Worm (Caenorhabditis elegans): ENCODE data around the gene msp-64.
A peak's percentile ranks its signal among the peaks of the same experiment; 100 is the strongest.

msp-64 gene

DNA sequence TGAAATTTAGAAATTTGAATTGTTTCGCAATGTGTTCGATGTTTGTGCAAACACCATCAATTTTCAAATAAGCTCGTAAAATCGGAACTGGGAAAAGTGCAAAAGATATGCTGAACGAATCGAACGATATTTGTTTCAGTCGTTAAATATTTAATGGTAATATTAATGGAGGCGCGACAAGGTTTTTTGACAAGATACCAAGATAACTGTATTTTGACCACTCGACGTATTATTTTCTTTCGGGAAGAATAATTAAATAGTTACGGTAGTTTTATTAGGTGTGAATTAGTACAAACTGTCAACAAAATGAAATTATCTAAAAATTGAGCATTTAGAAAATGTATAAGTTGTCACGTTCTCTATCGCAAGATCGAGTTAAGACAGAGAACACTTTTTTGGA lies 5.8 kb downstream of the msp-64 start:
- TF ChIP-seq zip-8 (tag; optimal IDR thresholded peaks at IDR 0.05), result peak; percentile 63
- no peak for TF ChIP-seq blmp-1 (tag; optimal IDR thresholded peaks at IDR 0.05)
- TF ChIP-seq nhr-28 (tag; optimal IDR thresholded peaks at IDR 0.05), result no peak

DNA sequence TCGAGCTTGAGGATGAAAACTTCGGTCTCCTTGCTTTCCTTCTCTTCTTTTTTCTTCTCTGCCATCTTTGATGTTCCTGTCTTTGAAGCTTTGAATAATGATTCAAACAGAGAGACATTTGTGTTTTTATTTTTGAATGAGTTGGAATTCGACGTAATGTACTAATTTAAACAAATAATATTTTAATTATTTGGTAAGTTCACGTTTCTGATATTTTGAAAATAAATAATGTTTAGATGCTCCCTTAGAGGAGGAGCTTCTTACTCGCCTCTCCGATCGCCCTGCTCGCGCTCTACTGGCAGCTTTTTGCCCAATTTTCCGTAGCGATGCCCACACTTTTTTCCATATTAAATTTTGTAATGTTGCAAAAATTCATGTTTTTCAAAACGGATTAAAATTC lies 9.1 kb downstream of the msp-64 start, which contains the start of the genes K05F1.9 and K05F1.1:
TSS of gene K05F1.9 (minus strand) at position 101 of the 400 bp plus-strand sequence.
TSS of gene K05F1.1 (plus strand) at position 308 of the 400 bp plus-strand sequence.
- TF ChIP-seq nhr-2 (tag; optimal IDR thresholded peaks at IDR 0.05), result no peak
- TF ChIP-seq ces-1 (GFP tag; optimal IDR thresholded peaks at IDR 0.05), result no peak
- no peak for TF ChIP-seq blmp-1 (tag; optimal IDR thresholded peaks at IDR 0.05)
- no peak for TF ChIP-seq lin-32 (GFP tag; optimal IDR thresholded peaks at IDR 0.05)
- TF ChIP-seq snpc-4 (tag; optimal IDR thresholded peaks at IDR 0.05), result no peak
- no peak for TF ChIP-seq unc-39 (tag; optimal IDR thresholded peaks at IDR 0.05)
- TF ChIP-seq sem-2 (GFP tag; optimal IDR thresholded peaks at IDR 0.05), result no peak
- TF ChIP-seq ceh-83 (GFP tag; optimal IDR thresholded peaks at IDR 0.05), result no peak
- no peak for TF ChIP-seq ztf-11 (tag; optimal IDR thresholded peaks at IDR 0.05)
- TF ChIP-seq ham-2 (GFP tag; optimal IDR thresholded peaks at IDR 0.05), result no peak
- TF ChIP-seq nhr-76 (tag; optimal IDR thresholded peaks at IDR 0.05), result no peak

ce11 chrII:5799553-5799952 lies 10.6 kb downstream of the msp-64 start, which contains the start of gene K05F1.8:
TSS of gene K05F1.8 (minus strand) at chrII:5799653.
- TF ChIP-seq lin-32 (GFP tag; optimal IDR thresholded peaks at IDR 0.05) (no peak), mab-5 (tag; optimal IDR thresholded peaks at IDR 0.05) (no peak), nhr-2 (tag; optimal IDR thresholded peaks at IDR 0.05) (no peak), drap-1 (GFP tag; optimal IDR thresholded peaks at IDR 0.05) (no peak), blmp-1 (tag; optimal IDR thresholded peaks at IDR 0.05) (no peak), nhr-76 (tag; optimal IDR thresholded peaks at IDR 0.05) (no peak), unc-120 (tag; optimal IDR thresholded peaks at IDR 0.05; ENCODE audit: poor library complexity, severe bottlenecking) (no peak), nhr-237 (tag; optimal IDR thresholded peaks at IDR 0.05) (no peak), ham-2 (GFP tag; optimal IDR thresholded peaks at IDR 0.05) (no peak), unc-62 (GFP tag; optimal IDR thresholded peaks at IDR 0.05) (no peak), ceh-39 (tag; optimal IDR thresholded peaks at IDR 0.05) (no peak), mep-1 (tag; optimal IDR thresholded peaks at IDR 0.05) (no peak), unc-39 (tag; optimal IDR thresholded peaks at IDR 0.05) (no peak), lsy-2 (tag; optimal IDR thresholded peaks at IDR 0.05) (no peak), hlh-1 (tag; optimal IDR thresholded peaks at IDR 0.05) (no peak), snpc-4 (tag; optimal IDR thresholded peaks at IDR 0.05) (no peak), nhr-12 (tag; optimal IDR thresholded peaks at IDR 0.05) (no peak), elt-3 (tag; optimal IDR thresholded peaks at IDR 0.05) (no peak)

DNA sequence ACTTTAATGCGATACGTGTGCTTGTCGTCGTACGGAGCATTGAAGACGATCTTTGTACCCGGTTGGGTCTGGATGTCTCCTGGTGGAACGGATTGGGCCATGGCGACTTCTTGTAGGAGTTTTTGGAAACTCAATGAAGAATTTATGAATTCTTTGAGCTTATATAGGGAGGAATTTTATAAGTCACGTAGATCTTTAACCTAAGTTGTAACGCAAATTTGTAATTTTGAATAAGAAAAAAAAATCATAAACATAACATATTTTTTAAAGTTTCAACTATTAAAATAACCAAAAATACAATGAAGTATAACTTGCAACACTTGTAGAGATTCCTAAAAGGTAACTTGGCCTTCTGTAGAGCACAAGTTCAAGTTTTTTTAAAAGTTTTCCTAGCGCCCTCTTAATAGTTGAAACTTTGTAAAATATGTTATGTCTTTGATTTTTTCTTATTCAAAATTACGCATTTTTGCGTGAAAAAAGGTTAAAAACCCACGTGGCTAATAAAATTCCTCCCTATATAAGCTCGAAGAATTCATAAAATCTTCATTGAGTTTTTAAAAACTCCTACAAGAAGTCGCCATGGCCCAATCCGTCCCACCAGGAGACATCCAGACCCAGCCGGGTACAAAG lies 12.7 kb downstream of the msp-64 start, which contains the start of the genes msp-63 and msp-142:
TSS of gene msp-63 (minus strand) at position 101 of the 630 bp plus-strand sequence.
TSS of gene msp-142 (plus strand) at position 580 of the 630 bp plus-strand sequence.
- TF ChIP-seq pha-4 (tag; optimal IDR thresholded peaks at IDR 0.05), result no peak
- no peak for TF ChIP-seq ham-2 (GFP tag; optimal IDR thresholded peaks at IDR 0.05)
- no peak for TF ChIP-seq unc-62 (GFP tag; optimal IDR thresholded peaks at IDR 0.05)
- TF ChIP-seq mep-1 (tag; optimal IDR thresholded peaks at IDR 0.05), result no peak
- TF ChIP-seq elt-1 (tag; optimal IDR thresholded peaks at IDR 0.05; ENCODE audit: borderline replicate concordance, insufficient read depth), result no peak
- TF ChIP-seq unc-39 (tag; optimal IDR thresholded peaks at IDR 0.05), result no peak
- no peak for TF ChIP-seq blmp-1 (tag; optimal IDR thresholded peaks at IDR 0.05)
- TF ChIP-seq elt-3 (tag; optimal IDR thresholded peaks at IDR 0.05), result no peak
- no peak for TF ChIP-seq ceh-39 (tag; optimal IDR thresholded peaks at IDR 0.05)
- TF ChIP-seq ztf-11 (tag; optimal IDR thresholded peaks at IDR 0.05), result no peak
- no peak for TF ChIP-seq nhr-2 (tag; optimal IDR thresholded peaks at IDR 0.05)
- no peak for TF ChIP-seq lsy-2 (tag; optimal IDR thresholded peaks at IDR 0.05)

- TF ChIP-seq ceh-39 (tag; optimal IDR thresholded peaks at IDR 0.05), result no peak
- no peak for TF ChIP-seq blmp-1 (tag; optimal IDR thresholded peaks at IDR 0.05)
- TF ChIP-seq lsy-2 (tag; optimal IDR thresholded peaks at IDR 0.05), result no peak
- TF ChIP-seq ces-1 (GFP tag; optimal IDR thresholded peaks at IDR 0.05), result no peak
- TF ChIP-seq bed-3 (GFP tag; optimal IDR thresholded peaks at IDR 0.05), result no peak
- TF ChIP-seq ceh-43 (GFP tag; optimal IDR thresholded peaks at IDR 0.05), result no peak
- TF ChIP-seq cnd-1 (tag; optimal IDR thresholded peaks at IDR 0.05), result no peak
Measured at ce11 chrII:5794195-5794594, 15.9 kb downstream of the msp-64 start, which contains the start of gene acdh-8. TSS of gene acdh-8 (plus strand) at chrII:5794495.

All from whole organism, mixed stage, embryonic.